Worm (Caenorhabditis elegans) whole organism, L3 larva: ENCODE data around the gene polh-1.

ENCODE experiments used
- R02D3.7 ChIP-seq: fragments of 150-350 bp; optimal IDR thresholded peaks from 2 replicates; lab custom pipeline; 2014; ENCODE audit warnings: missing biosample characterization, missing genetic modification characterization
- ZK546.5 ChIP-seq: sonication (generic microtip); optimal IDR thresholded peaks from 2 replicates; lab custom pipeline; 2017; ENCODE audit warnings: missing biosample characterization, missing genetic modification characterization
- aly-2 ChIP-seq: fragments of 150-350 bp; optimal IDR thresholded peaks from 2 replicates; lab custom pipeline; 2014; ENCODE audit warnings: missing biosample characterization, missing genetic modification characterization
- ama-1 ChIP-seq: fragments of 150-350 bp; optimal IDR thresholded peaks from 2 replicates; lab custom pipeline; 2018
- ceh-16 ChIP-seq: sonication (generic microtip); optimal IDR thresholded peaks from 2 replicates; lab custom pipeline; 2017; ENCODE audit warnings: missing biosample characterization, missing genetic modification characterization
- ceh-28 ChIP-seq: fragments of 150-350 bp; optimal IDR thresholded peaks from 2 replicates; lab custom pipeline; 2014; ENCODE audit warnings: missing biosample characterization, missing genetic modification reagents, missing genetic modification characterization
- ceh-82 ChIP-seq: fragments of 150-350 bp; optimal IDR thresholded peaks from 2 replicates; lab custom pipeline; 2014; ENCODE audit warnings: missing biosample characterization, missing genetic modification characterization
- daf-12 ChIP-seq: fragments of 150-350 bp; optimal IDR thresholded peaks from 2 replicates; lab custom pipeline; 2014; ENCODE audit warnings: missing biosample characterization, missing genetic modification reagents, missing genetic modification characterization
- egl-27 ChIP-seq: sonication (generic microtip); optimal IDR thresholded peaks from 4 replicates; lab custom pipeline; 2017; ENCODE audit warnings: missing biosample characterization, missing genetic modification reagents, missing genetic modification characterization
- egl-5 ChIP-seq: fragments of 150-350 bp; optimal IDR thresholded peaks from 2 replicates; lab custom pipeline; 2017; ENCODE audit warnings: missing biosample characterization, missing genetic modification reagents, missing genetic modification characterization, inconsistent platforms
- elt-1 ChIP-seq: fragments of 150-350 bp; optimal IDR thresholded peaks from 2 replicates; lab custom pipeline; 2014; ENCODE audit warnings: missing biosample characterization, missing genetic modification characterization
- elt-3 ChIP-seq, 3 experiments: fragments of 150-350 bp in 1 of 3; sonication (generic microtip) in 2 of 3; optimal IDR thresholded peaks; 2 replicates in 2 of 3; 4 replicates in 1 of 3; lab custom pipeline; 2014 to 2017; ENCODE audit warnings: missing biosample characterization in 3 of 3, missing genetic modification characterization in 3 of 3
- eor-1 ChIP-seq, 2 experiments: fragments of 150-350 bp; optimal IDR thresholded peaks; 2 replicates each; lab custom pipeline; 2014 to 2018; ENCODE audit warnings: missing biosample characterization in 2 of 2, missing genetic modification characterization in 2 of 2
- fkh-10 ChIP-seq: sonication (generic microtip); optimal IDR thresholded peaks from 2 replicates; lab custom pipeline; 2017; ENCODE audit warnings: missing biosample characterization, missing genetic modification reagents, missing genetic modification characterization
- fos-1 ChIP-seq: fragments of 150-350 bp; optimal IDR thresholded peaks from 2 replicates; lab custom pipeline; 2014; ENCODE audit warnings: missing biosample characterization, missing genetic modification characterization
- hmg-11 ChIP-seq: sonication (generic microtip); optimal IDR thresholded peaks from 2 replicates; lab custom pipeline; 2016; ENCODE audit warnings: missing genetic modification characterization, missing compliant biosample characterization
- jun-1 ChIP-seq: fragments of 150-350 bp; optimal IDR thresholded peaks from 2 replicates; lab custom pipeline; 2014; ENCODE audit warnings: missing biosample characterization, missing genetic modification reagents, missing genetic modification characterization
- lin-15B ChIP-seq: fragments of 150-350 bp; optimal IDR thresholded peaks from 2 replicates; lab custom pipeline; 2014; ENCODE audit warnings: missing biosample characterization, missing genetic modification characterization
- lin-39 ChIP-seq: fragments of 150-350 bp; optimal IDR thresholded peaks from 2 replicates; lab custom pipeline; 2018; ENCODE audit warnings: missing biosample characterization, missing genetic modification reagents, missing genetic modification characterization
- lsy-12 ChIP-seq: sonication (generic microtip); optimal IDR thresholded peaks from 2 replicates; lab custom pipeline; 2016; ENCODE audit warnings: mild to moderate bottlenecking, missing genetic modification characterization, missing compliant biosample characterization
- mdl-1 ChIP-seq: fragments of 150-350 bp; optimal IDR thresholded peaks from 2 replicates; lab custom pipeline; 2014; ENCODE audit warnings: missing biosample characterization, missing genetic modification characterization
- nfya-1 ChIP-seq: sonication (generic microtip); optimal IDR thresholded peaks from 2 replicates; lab custom pipeline; 2017; ENCODE audit warnings: missing genetic modification characterization, mild to moderate bottlenecking, missing compliant biosample characterization, antibody characterized with exemption, moderate library complexity; ENCODE audit not compliant: insufficient read depth
- nhr-11 ChIP-seq: fragments of 150-350 bp; optimal IDR thresholded peaks from 2 replicates; lab custom pipeline; 2014; ENCODE audit warnings: missing biosample characterization, missing genetic modification characterization
- nhr-12 ChIP-seq: fragments of 150-350 bp; optimal IDR thresholded peaks from 2 replicates; lab custom pipeline; 2014; ENCODE audit warnings: missing biosample characterization, missing genetic modification characterization
- nhr-23 ChIP-seq: fragments of 150-350 bp; optimal IDR thresholded peaks from 2 replicates; lab custom pipeline; 2014; ENCODE audit warnings: missing biosample characterization, missing genetic modification reagents, missing genetic modification characterization
- nhr-237 ChIP-seq: fragments of 150-350 bp; optimal IDR thresholded peaks from 2 replicates; lab custom pipeline; 2014; ENCODE audit warnings: missing biosample characterization, missing genetic modification characterization
- nhr-25 ChIP-seq: sonication (generic microtip); optimal IDR thresholded peaks from 2 replicates; lab custom pipeline; 2017; ENCODE audit warnings: missing biosample characterization, missing genetic modification characterization
- nhr-28 ChIP-seq: fragments of 150-350 bp; optimal IDR thresholded peaks from 2 replicates; lab custom pipeline; 2014; ENCODE audit warnings: missing biosample characterization, missing genetic modification characterization
- nhr-43 ChIP-seq: sonication (generic microtip); optimal IDR thresholded peaks from 2 replicates; lab custom pipeline; 2016; ENCODE audit warnings: mild to moderate bottlenecking, missing genetic modification characterization, missing compliant biosample characterization; ENCODE audit not compliant: poor library complexity, severe bottlenecking
- nhr-76 ChIP-seq: fragments of 150-350 bp; sonication (generic microtip); optimal IDR thresholded peaks from 5 replicates; lab custom pipeline; 2014; ENCODE audit warnings: missing biosample characterization, missing genetic modification characterization
- pha-4 ChIP-seq: fragments of 150-350 bp; optimal IDR thresholded peaks from 2 replicates; lab custom pipeline; 2014; ENCODE audit warnings: missing biosample characterization, missing genetic modification reagents, missing genetic modification characterization
- sea-2 ChIP-seq: fragments of 150-350 bp; sonication (generic microtip); optimal IDR thresholded peaks from 4 replicates; lab custom pipeline; 2014; ENCODE audit warnings: missing biosample characterization, missing genetic modification reagents, missing genetic modification characterization
- skn-1 ChIP-seq: fragments of 150-350 bp; optimal IDR thresholded peaks from 2 replicates; lab custom pipeline; 2014; ENCODE audit warnings: missing biosample characterization, missing genetic modification characterization
- snpc-4 ChIP-seq: fragments of 150-350 bp; optimal IDR thresholded peaks from 2 replicates; lab custom pipeline; 2014; ENCODE audit warnings: missing biosample characterization, missing genetic modification characterization
- tbx-2 ChIP-seq: sonication (generic microtip); optimal IDR thresholded peaks from 2 replicates; lab custom pipeline; 2016; ENCODE audit warnings: mild to moderate bottlenecking, missing genetic modification characterization, missing compliant biosample characterization
- unc-39 ChIP-seq: sonication (generic microtip); optimal IDR thresholded peaks from 4 replicates; lab custom pipeline; 2017; ENCODE audit warnings: missing biosample characterization, missing genetic modification characterization
- unc-62 ChIP-seq: fragments of 150-350 bp; sonication (generic microtip); optimal IDR thresholded peaks from 4 replicates; lab custom pipeline; 2014; ENCODE audit warnings: missing biosample characterization, missing genetic modification reagents, missing genetic modification characterization
- zag-1 ChIP-seq: fragments of 150-350 bp; optimal IDR thresholded peaks from 2 replicates; lab custom pipeline; 2014; ENCODE audit warnings: missing biosample characterization, missing genetic modification characterization
- ztf-11 ChIP-seq: fragments of 150-350 bp; optimal IDR thresholded peaks from 2 replicates; lab custom pipeline; 2014; ENCODE audit warnings: missing biosample characterization, missing genetic modification characterization

Gene polh-1

DNA sequence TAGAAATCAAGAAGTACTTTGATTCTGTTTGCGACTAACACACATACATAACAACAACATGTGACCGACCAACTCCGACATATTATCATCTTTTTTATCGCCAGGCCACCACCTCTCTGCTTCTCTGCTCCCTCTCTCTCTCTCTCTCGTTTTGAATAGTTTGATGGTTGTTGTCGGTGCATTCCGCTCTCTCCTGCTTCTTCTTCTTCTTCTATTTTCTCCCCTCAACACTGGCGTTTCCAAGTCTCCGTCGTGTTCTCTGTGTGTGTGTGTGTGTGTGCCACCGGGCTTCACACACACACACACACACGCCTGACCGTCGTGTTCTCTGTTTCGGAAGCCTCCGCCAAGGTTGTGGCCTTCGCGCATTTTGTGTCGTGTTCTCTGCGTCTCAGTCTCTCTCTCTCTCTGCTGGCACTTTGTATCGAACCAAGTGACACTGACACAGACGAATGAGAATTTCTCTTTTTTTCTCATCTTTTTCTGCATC is 25.0 kb downstream of the polh-1 start (continued):
- TF ChIP-seq nfya-1 = peak; percentile 96
- peak in 1 of 2 experiments; percentile 25 for TF ChIP-seq eor-1 (tag; optimal IDR thresholded peaks at IDR 0.05; lab: Kevin White, UChicago)
- TF ChIP-seq nhr-76 (tag; lab: Kevin White, UChicago) = peak; percentile 55
- TF ChIP-seq hmg-11 (tag; lab: Kevin White, UChicago) = peak; percentile 96
- TF ChIP-seq nhr-237 = no peak
- TF ChIP-seq lin-15B (tag; lab: Kevin White, UChicago) = peak; percentile 58
- peak; percentile 87 for TF ChIP-seq fos-1 (tag; lab: Kevin White, UChicago)
- peak; percentile 65 for TF ChIP-seq nhr-28
- peak; percentile 61 for TF ChIP-seq fkh-10 (GFP tag; lab: Kevin White, UChicago)
- peak; percentile 88 for TF ChIP-seq egl-5 (tag; lab: Kevin White, UChicago)
- TF ChIP-seq R02D3.7 = peak; percentile 80
- peak; percentile 99 for TF ChIP-seq nhr-25 (tag; lab: Kevin White, UChicago)
- TF ChIP-seq daf-12 (tag; lab: Kevin White, UChicago) = peak; percentile 75
- TF ChIP-seq tbx-2 (tag; lab: Kevin White, UChicago) = peak; percentile 96
- TF ChIP-seq, all 47 proteins: peak for 39

DNA sequence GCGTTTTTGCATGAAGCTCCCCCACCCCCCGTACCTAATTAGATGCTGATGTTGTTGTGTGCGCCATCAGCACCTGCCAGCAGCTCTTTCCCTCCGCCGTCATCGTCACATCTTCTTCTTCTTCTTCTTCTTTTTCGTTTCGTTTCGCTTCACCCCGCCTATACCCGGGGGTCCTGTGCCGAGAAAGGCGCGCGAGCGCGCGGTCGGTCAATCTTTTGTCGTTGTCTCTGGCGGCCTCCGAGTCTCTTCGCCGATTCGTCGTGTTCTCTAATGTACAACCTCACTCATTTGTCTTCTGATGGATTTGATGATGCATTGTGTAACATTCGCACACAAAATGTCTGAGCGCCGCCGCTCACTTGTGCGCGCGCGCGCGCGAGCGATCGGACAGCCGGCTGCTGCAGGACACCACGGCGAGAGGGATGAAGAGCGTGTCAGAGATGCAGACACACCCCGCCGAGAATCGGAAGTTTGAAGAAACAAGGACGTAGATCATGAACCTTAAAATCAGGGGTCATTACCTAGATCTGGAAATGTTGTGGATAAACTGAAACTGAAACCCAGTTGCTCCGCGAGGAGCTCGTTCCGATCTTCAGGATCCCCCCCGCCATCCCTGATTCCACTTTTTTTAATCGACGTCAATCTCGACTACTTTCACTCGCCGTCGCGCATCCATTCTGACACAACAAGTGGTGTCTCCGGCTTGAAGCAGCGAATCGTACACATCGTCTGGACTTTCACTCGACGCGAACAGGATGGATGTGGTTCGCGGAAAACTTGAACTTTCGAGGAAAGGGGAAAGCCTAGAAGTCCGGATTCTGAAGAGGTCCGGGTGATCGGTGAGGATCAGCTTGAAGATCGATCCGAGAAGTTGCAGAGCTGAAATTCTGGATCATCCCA is 26.4 kb downstream of the polh-1 start:
- TF ChIP-seq nhr-25 (tag; lab: Kevin White, UChicago) (peak; percentile 97), lsy-12 (tag; lab: Kevin White, UChicago) (peak; percentile 84), nfya-1 (peak; percentile 92), ceh-82 (tag; lab: Kevin White, UChicago) (peak; percentile 65), unc-39 (tag; lab: Kevin White, UChicago) (no peak), ztf-11 (no peak), elt-1 (tag; lab: Kevin White, UChicago) (peak; percentile 92), unc-62 (peak; percentile 96), skn-1 (tag; lab: Kevin White, UChicago) (peak; percentile 60), zag-1 (tag; lab: Kevin White, UChicago) (peak; percentile 33), jun-1 (tag; lab: Kevin White, UChicago) (peak; percentile 91), elt-3 (tag; optimal IDR thresholded peaks at IDR 0.05; lab: Kevin White, UChicago) (peak in 1 of 3 experiments; percentile 49), ceh-16 (tag; lab: Kevin White, UChicago) (peak; percentile 46), R02D3.7 (peak; percentile 57), nhr-12 (tag; lab: Kevin White, UChicago) (no peak), pha-4 (tag; lab: Kevin White, UChicago) (peak; percentile 89), aly-2 (tag; lab: Kevin White, UChicago) (no peak), lin-15B (tag; lab: Kevin White, UChicago) (peak; percentile 58), ceh-28 (tag; lab: Kevin White, UChicago) (peak; percentile 68), eor-1 (tag; optimal IDR thresholded peaks at IDR 0.05; lab: Kevin White, UChicago) (no peak), daf-12 (tag; lab: Kevin White, UChicago) (no peak), egl-5 (tag; lab: Kevin White, UChicago) (peak; percentile 72), ama-1 (lab: Kevin White, UChicago) (peak; percentile 16), tbx-2 (tag; lab: Kevin White, UChicago) (peak; percentile 73), egl-27 (tag; lab: Kevin White, UChicago) (peak; percentile 96), nhr-43 (peak; percentile 85), hmg-11 (tag; lab: Kevin White, UChicago) (peak; percentile 77), nhr-11 (peak; percentile 29), ZK546.5 (tag; lab: Kevin White, UChicago) (no peak), nhr-23 (peak; percentile 94), fos-1 (tag; lab: Kevin White, UChicago) (peak; percentile 12), lin-39 (tag; lab: Kevin White, UChicago) (peak; percentile 100), fkh-10 (GFP tag; lab: Kevin White, UChicago) (peak; percentile 46), sea-2 (peak; percentile 57), mdl-1 (tag; lab: Kevin White, UChicago) (peak; percentile 56), nhr-28 (no peak), nhr-76 (tag; lab: Kevin White, UChicago) (no peak), snpc-4 (peak; percentile 46)
